Fruit fly (Drosophila melanogaster) whole organism, wandering third instar larva: ENCODE results near the gene CG17026.

Experiments
- Abd-B ChIP-seq: fragments of >200 bp; optimal IDR thresholded peaks from 2 replicates; lab custom pipeline; 2017; ENCODE audit warnings: missing biosample characterization, missing genetic modification characterization
- CG32264 ChIP-seq: fragments of 200-800 bp; sonication (Bioruptor generic); optimal IDR thresholded peaks from 2 replicates; lab custom pipeline; 2016; ENCODE audit warnings: missing biosample characterization, missing genetic modification characterization
- CrebA ChIP-seq: fragments of 200-800 bp; sonication (Bioruptor generic); optimal IDR thresholded peaks from 2 replicates; lab custom pipeline; 2016; ENCODE audit warnings: missing biosample characterization, mild to moderate bottlenecking, missing genetic modification characterization, borderline replicate concordance
- Dfd ChIP-seq: fragments of >200 bp; optimal IDR thresholded peaks from 2 replicates; lab custom pipeline; 2017; ENCODE audit warnings: missing biosample characterization, missing genetic modification characterization
- Dif ChIP-seq: fragments of 200-275, 200-300 bp; sonication (Bioruptor generic); optimal IDR thresholded peaks from 2 replicates; lab custom pipeline; 2018; ENCODE audit warnings: missing biosample characterization, missing genetic modification characterization; ENCODE audit not compliant: partially characterized antibody
- HLH106 ChIP-seq: fragments of 200-800 bp; optimal IDR thresholded peaks from 3 replicates; lab custom pipeline; 2019; ENCODE audit warnings: missing biosample characterization, mild to moderate bottlenecking, missing genetic modification characterization, moderate library complexity
- Hnf4 ChIP-seq: fragments of 200-800 bp; sonication (Bioruptor generic); optimal IDR thresholded peaks from 2 replicates; lab custom pipeline; 2016; ENCODE audit warnings: missing biosample characterization, mild to moderate bottlenecking, missing genetic modification characterization
- Hr78 ChIP-seq: fragments of >200 bp; optimal IDR thresholded peaks from 2 replicates; lab custom pipeline; 2017; ENCODE audit warnings: missing biosample characterization, missing genetic modification characterization
- Hr83 ChIP-seq: fragments of 200-300 bp; sonication (Bioruptor generic); optimal IDR thresholded peaks from 2 replicates; lab custom pipeline; 2016; ENCODE audit warnings: missing biosample characterization, mild to moderate bottlenecking, missing genetic modification characterization, moderate library complexity; ENCODE audit not compliant: poor library complexity, severe bottlenecking
- Jra ChIP-seq: sonication (Bioruptor generic); optimal IDR thresholded peaks from 2 replicates; lab custom pipeline; 2016; ENCODE audit warnings: missing biosample characterization, missing genetic modification characterization
- Mio ChIP-seq: sonication (Bioruptor generic); optimal IDR thresholded peaks from 2 replicates; lab custom pipeline; 2016; ENCODE audit warnings: missing biosample characterization, missing genetic modification characterization
- Rel ChIP-seq, 2 experiments: fragments of 200-800 bp; sonication (Bioruptor generic) in 1 of 2; optimal IDR thresholded peaks; 2 replicates in 1 of 2; 3 replicates in 1 of 2; lab custom pipeline; 2016 to 2019; ENCODE audit warnings: mild to moderate bottlenecking in 2 of 2, missing biosample characterization in 2 of 2, missing genetic modification characterization in 2 of 2, moderate library complexity in 1 of 2
- Vsx2 ChIP-seq: fragments of 200-300, 225-300 bp; sonication (Bioruptor generic); optimal IDR thresholded peaks from 2 replicates; lab custom pipeline; 2018; ENCODE audit warnings: missing biosample characterization, missing genetic modification characterization; ENCODE audit not compliant: partially characterized antibody
- br ChIP-seq: fragments of 200-800 bp; sonication (Bioruptor generic); optimal IDR thresholded peaks from 2 replicates; lab custom pipeline; 2016; ENCODE audit warnings: missing biosample characterization, missing genetic modification characterization
- brk ChIP-seq: fragments of 200-800 bp; sonication (Bioruptor generic); optimal IDR thresholded peaks from 2 replicates; lab custom pipeline; 2016; ENCODE audit warnings: missing biosample characterization, mild to moderate bottlenecking, missing genetic modification characterization
- dl ChIP-seq, 2 experiments: fragments of 175-275, 200-275 bp in 1 of 2; fragments of 200-275 bp in 1 of 2; sonication (Bioruptor generic); optimal IDR thresholded peaks; lab custom pipeline; 2018; ENCODE audit warnings: mild to moderate bottlenecking in 2 of 2, missing biosample characterization in 2 of 2, missing genetic modification characterization in 2 of 2, moderate library complexity in 2 of 2; ENCODE audit not compliant: partially characterized antibody in 2 of 2, insufficient read depth in 1 of 2
- dmrt93B ChIP-seq: fragments of 200-800 bp; sonication (Bioruptor generic); optimal IDR thresholded peaks from 2 replicates; lab custom pipeline; 2018; ENCODE audit warnings: missing biosample characterization, mild to moderate bottlenecking, missing genetic modification characterization
- dsf ChIP-seq: sonication (Bioruptor generic); optimal IDR thresholded peaks from 2 replicates; lab custom pipeline; 2016; ENCODE audit warnings: missing biosample characterization, missing genetic modification characterization, borderline replicate concordance
- ey ChIP-seq: fragments of 200-800 bp; sonication (Bioruptor generic); optimal IDR thresholded peaks from 2 replicates; lab custom pipeline; 2016; ENCODE audit warnings: missing biosample characterization, missing genetic modification characterization
- foxo ChIP-seq, 2 experiments: fragments of 200-800 bp; sonication (Bioruptor generic); optimal IDR thresholded peaks; 2 replicates in 1 of 2; 3 replicates in 1 of 2; lab custom pipeline; 2016 to 2017; ENCODE audit warnings: missing biosample characterization in 2 of 2, missing genetic modification characterization in 2 of 2
- fru ChIP-seq: fragments of 200-800 bp; sonication (Bioruptor generic); optimal IDR thresholded peaks from 3 replicates; lab custom pipeline; 2016; ENCODE audit warnings: missing biosample characterization, mild to moderate bottlenecking, missing genetic modification characterization
- h ChIP-seq: fragments of 200-800 bp; sonication (Bioruptor generic); optimal IDR thresholded peaks from 3 replicates; lab custom pipeline; 2016; ENCODE audit warnings: missing biosample characterization, mild to moderate bottlenecking, missing genetic modification characterization
- jim ChIP-seq: fragments of 175-275, 200-325 bp; sonication (Bioruptor generic); optimal IDR thresholded peaks from 2 replicates; lab custom pipeline; 2016; ENCODE audit warnings: missing biosample characterization, mild to moderate bottlenecking, missing genetic modification characterization
- lola ChIP-seq: fragments of >200 bp; optimal IDR thresholded peaks from 2 replicates; lab custom pipeline; 2017; ENCODE audit warnings: missing biosample characterization, missing genetic modification characterization
- pan ChIP-seq: fragments of >200 bp; optimal IDR thresholded peaks from 2 replicates; lab custom pipeline; 2017
- psq ChIP-seq: fragments of 200-800 bp; sonication (Bioruptor generic); optimal IDR thresholded peaks from 3 replicates; lab custom pipeline; 2017; ENCODE audit warnings: missing biosample characterization, mild to moderate bottlenecking, missing genetic modification characterization, moderate library complexity
- sage ChIP-seq: fragments of 200-800 bp; sonication (Bioruptor generic); optimal IDR thresholded peaks from 2 replicates; lab custom pipeline; 2016; ENCODE audit warnings: missing biosample characterization, mild to moderate bottlenecking, missing genetic modification characterization
- sv ChIP-seq: fragments of 200-800 bp; sonication (Bioruptor generic); optimal IDR thresholded peaks from 3 replicates; lab custom pipeline; 2016; ENCODE audit warnings: missing biosample characterization, missing genetic modification characterization
- usp ChIP-seq: fragments of >200 bp; optimal IDR thresholded peaks from 2 replicates; lab custom pipeline; 2017; ENCODE audit warnings: missing biosample characterization, missing genetic modification characterization
- woc ChIP-seq: sonication (Bioruptor generic); optimal IDR thresholded peaks from 2 replicates; lab custom pipeline; 2016; ENCODE audit warnings: missing biosample characterization, mild to moderate bottlenecking, missing genetic modification characterization

Gene CG17026

DNA sequence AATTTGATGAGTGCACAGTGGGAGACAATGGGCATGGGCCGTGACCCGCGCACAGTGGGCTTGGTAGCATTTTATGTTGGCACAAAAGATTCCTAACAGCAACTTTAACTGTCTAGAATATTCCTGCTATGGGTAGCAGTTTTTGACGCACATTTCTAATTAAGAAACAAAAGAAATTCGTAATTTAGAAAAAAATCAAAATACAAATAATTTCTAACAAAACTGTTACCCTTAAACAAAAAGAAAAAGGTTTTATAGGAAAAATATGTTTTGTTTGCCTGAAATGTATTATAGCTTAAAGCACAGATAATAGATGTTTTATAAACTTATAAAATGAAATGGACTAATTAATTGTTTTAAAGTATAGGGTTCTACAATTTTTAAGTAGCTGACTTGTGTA is 41.7 kb downstream of the CG17026 start:
- TF ChIP-seq Hr83 (GFP tag; lab: Kevin White, UChicago) = no peak
- TF ChIP-seq fru (GFP tag; lab: Kevin White, UChicago) = no peak
- TF ChIP-seq h (GFP tag; lab: Kevin White, UChicago) = peak; percentile 29
- TF ChIP-seq Vsx2 = no peak
- TF ChIP-seq sv (GFP tag; lab: Kevin White, UChicago) = no peak
- no peak for TF ChIP-seq Rel (GFP tag; optimal IDR thresholded peaks at IDR 0.05; lab: Kevin White, UChicago)
- TF ChIP-seq Rel (tag; optimal IDR thresholded peaks at IDR 0.05; lab: Kevin White, UChicago) = no peak
- TF ChIP-seq br (GFP tag; lab: Kevin White, UChicago) = no peak
- TF ChIP-seq ey (GFP tag; lab: Kevin White, UChicago) = no peak
- no peak for TF ChIP-seq HLH106 (tag; lab: Kevin White, UChicago)
- TF ChIP-seq lola (GFP tag; lab: Kevin White, UChicago) = no peak
- TF ChIP-seq Hnf4 (GFP tag; lab: Kevin White, UChicago) = no peak
- TF ChIP-seq Dfd (GFP tag; lab: Kevin White, UChicago) = no peak
- TF ChIP-seq foxo (GFP tag; optimal IDR thresholded peaks at IDR 0.05; lab: Kevin White, UChicago) = peak in 1 of 2 experiments; percentile 15

DNA sequence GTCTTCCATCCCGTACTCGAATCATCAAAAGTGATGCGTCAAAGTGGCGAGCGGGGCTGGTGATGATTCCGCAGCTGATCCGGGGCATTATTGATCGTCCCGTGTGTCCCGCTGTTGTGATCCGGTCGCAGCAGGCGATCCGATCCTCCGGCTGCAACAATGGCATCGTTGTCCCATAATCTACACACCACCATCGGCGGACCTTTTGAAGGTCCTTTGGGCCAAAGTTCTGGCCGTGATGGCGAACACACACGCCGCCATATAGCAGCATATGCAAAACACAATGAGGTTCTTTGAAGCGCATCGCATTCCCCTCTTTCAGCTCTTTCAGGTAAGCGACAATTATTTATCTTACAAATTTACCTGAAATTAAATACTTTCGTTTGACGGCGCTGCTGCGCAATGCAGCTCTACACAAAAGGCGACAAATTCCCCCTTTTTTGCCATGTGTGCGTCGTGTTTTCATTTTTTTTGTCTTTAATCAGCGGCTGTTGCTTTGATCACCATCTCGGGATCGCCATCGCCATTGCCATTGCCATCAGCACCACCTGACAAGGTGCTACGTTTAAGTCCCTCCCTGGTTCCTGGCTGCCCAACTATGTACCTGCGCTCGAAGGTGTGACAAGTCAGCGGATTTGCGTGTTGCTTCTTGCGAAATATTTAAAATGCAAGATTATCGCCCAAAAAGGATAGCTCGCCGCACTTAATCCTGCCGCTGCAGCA is 42.5 kb downstream of the CG17026 start:
- no peak for TF ChIP-seq Mio (GFP tag; lab: Kevin White, UChicago)
- TF ChIP-seq Dif (GFP tag; lab: Kevin White, UChicago) = no peak
- no peak for TF ChIP-seq fru (GFP tag; lab: Kevin White, UChicago)
- no peak for TF ChIP-seq sage (GFP tag; lab: Kevin White, UChicago)
- no peak for TF ChIP-seq pan (lab: Kevin White, UChicago)
- no peak for TF ChIP-seq dsf (GFP tag; lab: Kevin White, UChicago)

dm6 chr3L:16018251-16018583 is 43.0 kb downstream of the CG17026 start:
- TF ChIP-seq dmrt93B (GFP tag; lab: Kevin White, UChicago) (no peak), HLH106 (tag; lab: Kevin White, UChicago) (peak; percentile 6)

- TF ChIP-seq Mio (GFP tag; lab: Kevin White, UChicago) (no peak), ey (GFP tag; lab: Kevin White, UChicago) (no peak), jim (GFP tag; lab: Kevin White, UChicago) (no peak), psq (GFP tag; lab: Kevin White, UChicago) (no peak), dl (GFP tag; optimal IDR thresholded peaks at IDR 0.05; lab: Kevin White, UChicago; ENCODE audit: insufficient read depth in 1 of 2, partially characterized antibody in 2 of 2) (no peak), usp (GFP tag; lab: Kevin White, UChicago) (no peak), Abd-B (GFP tag; lab: Kevin White, UChicago) (no peak), Jra (GFP tag; lab: Kevin White, UChicago) (no peak), pan (lab: Kevin White, UChicago) (no peak), Hr83 (GFP tag; lab: Kevin White, UChicago) (no peak), sv (GFP tag; lab: Kevin White, UChicago) (no peak), lola (GFP tag; lab: Kevin White, UChicago) (no peak), woc (no peak), h (GFP tag; lab: Kevin White, UChicago) (no peak), CG32264 (GFP tag; lab: Kevin White, UChicago) (no peak), CrebA (GFP tag; lab: Kevin White, UChicago) (no peak), brk (GFP tag; lab: Kevin White, UChicago) (no peak), Hr78 (GFP tag; lab: Kevin White, UChicago) (no peak)
These were observed 43.6 kb downstream of the CG17026 start for dm6 chr3L:16018721-16019120.
